Fruit fly (Drosophila melanogaster) whole organism, adult: ENCODE results near the gene CG15211.

ENCODE experiments used
- bab1 ChIP-seq: fragments of 200-800 bp; sonication (Bioruptor generic); optimal IDR thresholded peaks from 3 replicates; lab custom pipeline; 2019; ENCODE audit warnings: missing biosample characterization, mild to moderate bottlenecking, missing genetic modification characterization, moderate library complexity
- cnc ChIP-seq, 2 experiments: fragments of >200 bp; optimal IDR thresholded peaks; 2 replicates each; lab custom pipeline; 2017
- tj ChIP-seq: fragments of 200-800 bp; sonication (Bioruptor generic); optimal IDR thresholded peaks from 3 replicates; lab custom pipeline; 2017; ENCODE audit warnings: missing biosample characterization, mild to moderate bottlenecking, missing genetic modification characterization, moderate library complexity

dm6 chrX:10727318-10727717 is 45.0 kb upstream of the CG15211 start:
- TF ChIP-seq tj (GFP tag; lab: Kevin White, UChicago) = peak; percentile 90
- no peak for TF ChIP-seq bab1 (GFP tag; lab: Kevin White, UChicago)
- TF ChIP-seq cnc (optimal IDR thresholded peaks at IDR 0.05; lab: Kevin White, UChicago) = no peak
